Fruit fly (Drosophila melanogaster) Kc167 (cell line): ENCODE measurements around the gene HemK2.

ENCODE experiments used
- Sin3A ChIP-seq: fragments of >200 bp; optimal IDR thresholded peaks from 2 replicates; lab custom pipeline; 2018; ENCODE audit warnings: missing external identifiers
- psq ChIP-seq: fragments of >200 bp; optimal IDR thresholded peaks from 2 replicates; lab custom pipeline; 2017; ENCODE audit warnings: missing external identifiers

DNA sequence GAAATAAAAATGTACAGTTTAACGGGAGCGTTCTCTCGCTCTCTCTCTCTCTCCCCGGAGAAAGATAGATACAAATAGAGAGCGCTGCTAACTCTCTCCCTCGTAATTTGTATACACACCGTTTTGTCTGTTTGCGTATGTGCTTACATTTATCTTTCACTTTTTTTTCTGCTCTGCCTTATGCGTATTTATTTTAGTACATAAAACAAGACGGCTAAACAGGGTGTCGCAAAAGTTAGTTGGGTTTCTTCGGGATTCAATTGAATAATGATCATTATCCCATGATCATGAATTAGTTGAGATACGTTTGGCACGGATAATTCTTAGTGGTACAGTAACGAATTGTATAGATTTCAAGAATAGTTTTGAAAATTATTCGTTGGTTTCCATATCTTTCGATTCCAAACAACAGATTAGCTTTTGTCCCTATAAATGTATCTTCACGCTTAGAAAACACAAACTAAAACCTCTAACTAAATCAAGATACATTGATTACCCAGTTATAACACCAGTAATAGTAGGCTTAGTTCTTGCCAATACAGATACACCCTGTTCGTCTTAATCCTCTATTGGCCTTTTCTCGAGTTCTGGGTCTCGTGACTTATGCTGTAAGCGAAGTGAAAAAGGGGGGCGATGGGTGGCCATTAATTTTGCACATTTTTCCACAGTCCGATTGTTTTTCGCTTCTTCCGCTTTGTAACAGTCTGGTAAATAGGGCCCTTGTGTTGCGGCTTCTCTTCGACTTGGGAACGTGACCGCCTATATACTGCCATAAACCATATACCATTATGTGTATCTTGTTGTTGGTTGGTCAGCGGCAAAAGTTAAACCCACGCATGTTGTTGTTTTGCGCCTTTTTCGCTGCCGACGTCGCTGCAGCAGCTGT, 4.8 kb downstream of the HemK2 start:
- no peak for TF ChIP-seq Sin3A (lab: Kevin White, UChicago)
- TF ChIP-seq psq = no peak
